Worm (Caenorhabditis elegans) whole organism, L1 larva: Measurements from ENCODE around the gene W01B6.6.
A peak's percentile ranks its signal among the peaks of the same experiment; 100 is the strongest.

Source experiments
- Y116A8C.19 ChIP-seq: sonication (generic microtip); optimal IDR thresholded peaks from 2 replicates; lab custom pipeline; 2016; ENCODE audit warnings: missing compliant biosample characterization, missing genetic modification characterization, borderline replicate concordance
- aha-1 ChIP-seq: fragments of 150-350 bp; optimal IDR thresholded peaks from 2 replicates; lab custom pipeline; 2014; ENCODE audit warnings: missing biosample characterization, missing genetic modification characterization
- aly-2 ChIP-seq: fragments of 150-350 bp; optimal IDR thresholded peaks from 2 replicates; lab custom pipeline; 2014; ENCODE audit warnings: missing biosample characterization, missing genetic modification characterization
- ama-1 ChIP-seq: fragments of 150-350 bp; optimal IDR thresholded peaks from 2 replicates; lab custom pipeline; 2014
- ceh-63 ChIP-seq: fragments of 200-800 bp; sonication (Bioruptor generic); optimal IDR thresholded peaks from 2 replicates; lab custom pipeline; 2018; ENCODE audit warnings: mild to moderate bottlenecking, missing genetic modification characterization, missing compliant biosample characterization
- ceh-82 ChIP-seq, 3 experiments: fragments of 150-350 bp in 1 of 3; sonication (generic microtip) in 2 of 3; optimal IDR thresholded peaks; 2 replicates each; lab custom pipeline; 2014 to 2017; ENCODE audit warnings: missing biosample characterization in 3 of 3, missing genetic modification characterization in 3 of 3
- ces-1 ChIP-seq: fragments of 150-350 bp; optimal IDR thresholded peaks from 2 replicates; lab custom pipeline; 2014; ENCODE audit warnings: missing biosample characterization, missing genetic modification reagents, missing genetic modification characterization
- efl-1 ChIP-seq, 4 experiments: fragments of 150-350 bp; optimal IDR thresholded peaks in 3 of 4; peaks in 1 of 4; 1 replicate in 1 of 4; 2 replicates in 3 of 4; lab custom pipeline; 2014; ENCODE audit warnings: missing biosample characterization in 2 of 4, missing genetic modification characterization in 2 of 4, missing genetic modification reagents in 2 of 4
- efl-3 ChIP-seq: fragments of 200-800 bp; sonication (Bioruptor generic); optimal IDR thresholded peaks from 2 replicates; lab custom pipeline; 2018; ENCODE audit warnings: mild to moderate bottlenecking, missing genetic modification characterization, missing compliant biosample characterization
- egl-27 ChIP-seq, 2 experiments: fragments of 150-350 bp in 1 of 2; sonication (generic microtip); optimal IDR thresholded peaks; 3 replicates each; lab custom pipeline; 2017 to 2018; ENCODE audit warnings: missing biosample characterization in 2 of 2, missing genetic modification characterization in 2 of 2, missing genetic modification reagents in 2 of 2
- elt-2 ChIP-seq: sonication (generic microtip); optimal IDR thresholded peaks from 2 replicates; lab custom pipeline; 2016; ENCODE audit warnings: missing genetic modification characterization, mild to moderate bottlenecking, inconsistent platforms, missing compliant biosample characterization, missing genetic modification reagents
- fkh-10 ChIP-seq: sonication (generic microtip); optimal IDR thresholded peaks from 2 replicates; lab custom pipeline; 2017; ENCODE audit warnings: missing biosample characterization, missing genetic modification reagents, missing genetic modification characterization
- fkh-8 ChIP-seq: sonication (generic microtip); optimal IDR thresholded peaks from 2 replicates; lab custom pipeline; 2016; ENCODE audit warnings: mild to moderate bottlenecking, missing genetic modification characterization, missing compliant biosample characterization
- grh-1 ChIP-seq: fragments of 200-800 bp; sonication (Bioruptor generic); IDR thresholded peaks from 2 replicates; pipeline ENCODE4 v1.3.6; 2022; ENCODE audit warnings: missing genetic modification reagents, missing genetic modification characterization, missing compliant biosample characterization
- hlh-4 ChIP-seq: sonication (generic microtip); optimal IDR thresholded peaks from 2 replicates; lab custom pipeline; 2016; ENCODE audit warnings: mild to moderate bottlenecking, missing genetic modification characterization, missing compliant biosample characterization
- irx-1 ChIP-seq: sonication (generic microtip); optimal IDR thresholded peaks from 2 replicates; lab custom pipeline; 2016; ENCODE audit warnings: missing genetic modification characterization, missing compliant biosample characterization
- jun-1 ChIP-seq: fragments of 150-350 bp; optimal IDR thresholded peaks from 2 replicates; lab custom pipeline; 2014; ENCODE audit warnings: missing biosample characterization, missing genetic modification reagents, missing genetic modification characterization
- lin-13 ChIP-seq: fragments of 150-350 bp; optimal IDR thresholded peaks from 2 replicates; lab custom pipeline; 2014; ENCODE audit warnings: missing biosample characterization, missing genetic modification reagents, missing genetic modification characterization
- lin-14 ChIP-seq: fragments of 200-800 bp; sonication (Bioruptor generic); optimal IDR thresholded peaks from 2 replicates; lab custom pipeline; 2018; ENCODE audit warnings: mild to moderate bottlenecking, missing genetic modification characterization, moderate library complexity, missing compliant biosample characterization
- lin-35 ChIP-seq, 2 experiments: fragments of 150-350 bp; optimal IDR thresholded peaks; 2 replicates each; lab custom pipeline; 2014; ENCODE audit warnings: missing biosample characterization in 2 of 2, missing genetic modification characterization in 2 of 2, missing genetic modification reagents in 2 of 2
- lin-39 ChIP-seq: fragments of 150-350 bp; optimal IDR thresholded peaks from 2 replicates; lab custom pipeline; 2014; ENCODE audit warnings: missing biosample characterization, missing genetic modification reagents, missing genetic modification characterization
- lsy-2 ChIP-seq, 2 experiments: fragments of 150-350 bp; optimal IDR thresholded peaks; 2 replicates each; lab custom pipeline; 2014; ENCODE audit warnings: missing biosample characterization in 2 of 2, missing genetic modification characterization in 2 of 2
- mab-9 ChIP-seq: fragments of 200-800 bp; sonication (Bioruptor generic); IDR thresholded peaks from 2 replicates; pipeline ENCODE4 v1.3.6; 2022; ENCODE audit warnings: missing genetic modification reagents, missing genetic modification characterization, missing compliant biosample characterization
- mdl-1 ChIP-seq, 2 experiments: fragments of 150-350 bp; optimal IDR thresholded peaks; 2 replicates each; lab custom pipeline; 2014 to 2017; ENCODE audit warnings: missing biosample characterization in 2 of 2, missing genetic modification characterization in 2 of 2, inconsistent platforms in 1 of 2
- mep-1 ChIP-seq: fragments of 150-350 bp; optimal IDR thresholded peaks from 2 replicates; lab custom pipeline; 2014; ENCODE audit warnings: missing biosample characterization, missing genetic modification characterization
- nhr-11 ChIP-seq: fragments of 150-350 bp; optimal IDR thresholded peaks from 2 replicates; lab custom pipeline; 2014; ENCODE audit warnings: missing biosample characterization, missing genetic modification characterization
- nhr-19 ChIP-seq: fragments of 200-800 bp; sonication (Bioruptor generic); conservative IDR thresholded peaks from 2 replicates; pipeline ENCODE4 v1.3.6; 2022; ENCODE audit warnings: missing genetic modification characterization, missing compliant biosample characterization
- nhr-28 ChIP-seq: fragments of 150-350 bp; optimal IDR thresholded peaks from 2 replicates; lab custom pipeline; 2014; ENCODE audit warnings: missing biosample characterization, missing genetic modification characterization
- nhr-71 ChIP-seq: sonication (generic microtip); optimal IDR thresholded peaks from 2 replicates; lab custom pipeline; 2016; ENCODE audit warnings: mild to moderate bottlenecking, missing genetic modification characterization, moderate library complexity, missing compliant biosample characterization
- nhr-77 ChIP-seq: fragments of 150-350 bp; optimal IDR thresholded peaks from 2 replicates; lab custom pipeline; 2014; ENCODE audit warnings: missing biosample characterization, missing genetic modification characterization
- nhr-90 ChIP-seq: sonication (generic microtip); optimal IDR thresholded peaks from 2 replicates; lab custom pipeline; 2016; ENCODE audit warnings: mild to moderate bottlenecking, missing genetic modification characterization, missing compliant biosample characterization; ENCODE audit not compliant: poor library complexity
- pqm-1 ChIP-seq: sonication (generic microtip); optimal IDR thresholded peaks from 3 replicates; lab custom pipeline; 2017; ENCODE audit warnings: missing biosample characterization, missing genetic modification characterization
- sox-4 ChIP-seq: sonication (generic microtip); optimal IDR thresholded peaks from 2 replicates; lab custom pipeline; 2016; ENCODE audit warnings: missing genetic modification characterization, missing compliant biosample characterization
- swsn-7 ChIP-seq: sonication (generic microtip); optimal IDR thresholded peaks from 2 replicates; lab custom pipeline; 2016; ENCODE audit warnings: missing genetic modification characterization, missing compliant biosample characterization
- tbx-2 ChIP-seq: sonication (generic microtip); optimal IDR thresholded peaks from 2 replicates; lab custom pipeline; 2016; ENCODE audit warnings: missing genetic modification characterization, missing compliant biosample characterization
- tlp-1 ChIP-seq: fragments of 150-350 bp; optimal IDR thresholded peaks from 2 replicates; lab custom pipeline; 2014; ENCODE audit warnings: missing biosample characterization, missing genetic modification characterization
- unc-30 ChIP-seq: sonication (generic microtip); optimal IDR thresholded peaks from 2 replicates; lab custom pipeline; 2017; ENCODE audit warnings: missing biosample characterization, missing genetic modification characterization
- unc-62 ChIP-seq: fragments of 150-350 bp; optimal IDR thresholded peaks from 2 replicates; lab custom pipeline; 2014; ENCODE audit warnings: missing biosample characterization, missing genetic modification reagents, missing genetic modification characterization
- unc-98 ChIP-seq: fragments of 200-800 bp; sonication (Bioruptor generic); IDR thresholded peaks from 2 replicates; pipeline ENCODE4 v1.3.6; 2022; ENCODE audit warnings: missing genetic modification characterization, missing compliant biosample characterization
- vab-15 ChIP-seq: sonication (generic microtip); optimal IDR thresholded peaks from 2 replicates; lab custom pipeline; 2017; ENCODE audit warnings: missing genotype, mild to moderate bottlenecking, missing genetic modification characterization, missing compliant biosample characterization
- xbp-1 ChIP-seq: sonication (generic microtip); optimal IDR thresholded peaks from 2 replicates; lab custom pipeline; 2016; ENCODE audit warnings: missing genetic modification characterization, missing compliant biosample characterization
- zip-4 ChIP-seq: fragments of 200-800 bp; sonication (Bioruptor generic); optimal IDR thresholded peaks from 2 replicates; lab custom pipeline; 2018; ENCODE audit warnings: mild to moderate bottlenecking, missing genetic modification characterization, moderate library complexity, missing compliant biosample characterization

W01B6.6 gene

DNA sequence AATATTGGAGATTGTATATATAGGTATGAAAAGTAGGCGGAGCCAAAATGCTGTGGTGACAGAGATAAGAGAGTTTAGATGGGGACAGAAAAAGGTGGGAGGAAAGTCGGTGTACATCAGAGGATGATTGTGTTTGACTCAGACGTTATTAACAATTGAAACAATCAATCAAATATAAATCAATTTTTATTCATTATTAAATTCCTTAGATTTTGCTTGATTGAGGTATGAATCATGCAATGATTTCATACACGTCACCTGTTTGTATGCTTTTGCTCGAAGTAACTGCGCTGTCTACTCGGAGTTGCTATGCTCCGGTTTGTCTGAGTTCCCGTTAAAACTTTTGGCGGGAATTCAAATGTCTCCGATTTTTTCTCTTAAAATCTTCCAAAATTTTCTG lies 34.2 kb downstream of the W01B6.6 start, which contains the start of gene C04G2.10:
Gene C04G2.10 (plus strand): TSS at position 301 of the 400 bp plus-strand sequence.
- TF ChIP-seq ceh-63 (GFP tag; lab: Kevin White, UChicago) (no peak), elt-2 (tag; lab: Kevin White, UChicago) (no peak), mep-1 (tag; lab: Kevin White, UChicago) (no peak), pqm-1 (no peak), lin-13 (GFP tag; lab: Kevin White, UChicago) (no peak), nhr-90 (tag; lab: Kevin White, UChicago) (no peak), ceh-82 (tag; optimal IDR thresholded peaks at IDR 0.05; lab: Kevin White, UChicago) (no peak)

DNA sequence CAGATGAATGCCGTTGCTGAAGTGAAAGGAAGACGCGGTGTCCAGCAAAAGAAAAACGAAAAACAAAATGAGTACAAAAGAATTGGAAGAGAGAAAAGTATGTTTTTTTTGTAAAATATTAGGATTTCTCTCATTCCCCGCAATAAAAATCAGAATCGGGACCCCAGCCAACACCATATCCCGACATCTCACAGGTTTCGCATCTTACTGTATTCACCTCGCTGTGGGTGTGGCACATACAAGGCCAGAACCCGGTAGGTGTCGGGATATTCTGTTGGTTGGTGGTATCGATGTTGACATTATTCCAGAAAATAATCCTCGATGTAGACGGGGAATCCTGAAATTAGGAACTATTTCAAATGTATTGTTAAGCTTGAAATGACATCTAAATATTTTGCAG lies 35.8 kb downstream of the W01B6.6 start:
- TF ChIP-seq lin-13 (GFP tag; lab: Kevin White, UChicago) = no peak
- no peak for TF ChIP-seq lsy-2 (tag; optimal IDR thresholded peaks at IDR 0.05; lab: Kevin White, UChicago)
- no peak for TF ChIP-seq mab-9
- no peak for TF ChIP-seq efl-3 (GFP tag; lab: Kevin White, UChicago)
- no peak for TF ChIP-seq unc-30 (tag; lab: Kevin White, UChicago)
- no peak for TF ChIP-seq nhr-11 (tag; lab: Kevin White, UChicago)
- no peak for TF ChIP-seq aha-1 (tag; lab: Kevin White, UChicago)

DNA sequence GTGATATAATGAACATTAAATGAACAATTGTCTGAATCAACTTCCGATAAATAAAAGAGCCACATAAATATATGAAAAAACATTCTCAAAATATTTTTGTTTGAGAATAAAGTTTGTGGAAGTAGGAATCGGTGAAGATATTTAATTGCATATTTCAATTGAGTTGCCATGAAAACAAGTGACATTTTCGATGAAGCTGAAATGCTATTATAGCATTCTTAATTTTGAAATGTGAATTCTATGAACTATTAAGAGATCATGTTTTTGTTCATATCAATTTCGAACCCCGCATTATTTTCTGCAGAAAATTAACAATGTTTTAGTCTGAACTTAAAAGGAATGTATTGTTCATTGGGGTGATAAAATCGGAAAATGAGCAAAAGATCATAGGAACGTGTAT lies 41.3 kb downstream of the W01B6.6 start, which contains the start of gene irld-21:
Gene irld-21 (minus strand): TSS at position 101 of the 400 bp plus-strand sequence.
- TF ChIP-seq egl-27 (tag; optimal IDR thresholded peaks at IDR 0.05; lab: Kevin White, UChicago) (no peak), unc-62 (GFP tag; lab: Kevin White, UChicago) (no peak)
- TF ChIP-seq, all 84 proteins: peak for 0

DNA sequence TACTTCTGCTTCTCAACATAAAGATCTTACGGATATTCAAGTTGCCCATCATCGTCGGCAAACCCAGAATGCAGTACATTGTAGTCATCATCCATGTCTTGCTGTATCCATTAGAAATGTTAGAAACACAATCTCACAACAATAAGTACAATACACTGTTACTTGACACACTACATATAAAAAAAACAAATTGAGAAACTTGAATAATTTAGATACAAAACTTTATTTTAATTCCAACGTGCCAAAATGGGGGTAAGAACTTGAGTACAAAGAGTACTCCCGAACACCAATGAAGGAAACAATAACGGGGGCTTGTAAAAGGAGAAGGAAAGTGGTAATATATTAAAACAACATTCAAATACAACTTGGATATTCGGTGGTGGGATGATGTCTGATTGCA lies 45.6 kb downstream of the W01B6.6 start, which contains the start of gene ctf-18:
Gene ctf-18 (minus strand): TSS at position 101 of the 400 bp plus-strand sequence.
- TF ChIP-seq nhr-11 (tag; lab: Kevin White, UChicago) (no peak), unc-98 (GFP tag; lab: Robert Waterston, UW) (no peak), ces-1 (GFP tag; lab: Kevin White, UChicago) (no peak)

DNA sequence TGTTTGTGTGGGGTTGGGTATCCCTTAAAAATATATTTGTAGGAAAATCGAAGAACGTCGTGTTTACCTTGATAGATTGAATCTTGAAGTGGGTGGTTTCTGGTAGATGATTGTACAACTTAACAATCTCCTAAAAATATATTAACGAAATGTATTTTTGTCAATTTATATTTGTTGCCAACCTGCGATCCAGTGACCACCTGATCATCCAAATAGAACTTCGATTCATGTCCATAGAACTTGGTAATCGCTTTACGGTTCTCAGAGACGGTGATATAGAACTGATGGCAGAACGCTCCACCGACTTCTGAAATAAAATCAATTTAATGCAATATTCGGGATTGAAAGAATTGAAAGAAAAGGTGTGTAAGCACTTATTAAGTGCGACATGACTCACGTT lies 47.5 kb downstream of the W01B6.6 start:
- TF ChIP-seq nhr-71 (tag; lab: Kevin White, UChicago) = no peak
- TF ChIP-seq nhr-77 (tag; lab: Kevin White, UChicago) = no peak
- no peak for TF ChIP-seq lin-13 (GFP tag; lab: Kevin White, UChicago)
- no peak for TF ChIP-seq ceh-63 (GFP tag; lab: Kevin White, UChicago)
- TF ChIP-seq lin-14 = no peak
- TF ChIP-seq vab-15 (tag; lab: Kevin White, UChicago) = no peak
- TF ChIP-seq nhr-19 (GFP tag; lab: Robert Waterston, UW) = no peak
- TF ChIP-seq aly-2 (tag; lab: Kevin White, UChicago) = no peak
- no peak for TF ChIP-seq ama-1 (lab: Kevin White, UChicago)
- no peak for TF ChIP-seq irx-1
- no peak for TF ChIP-seq pqm-1
- TF ChIP-seq fkh-10 (GFP tag; lab: Kevin White, UChicago) = no peak
- TF ChIP-seq tbx-2 (tag; lab: Kevin White, UChicago) = no peak
- no peak for TF ChIP-seq mdl-1 (tag; optimal IDR thresholded peaks at IDR 0.05; lab: Kevin White, UChicago)
- no peak for TF ChIP-seq zip-4 (GFP tag; lab: Kevin White, UChicago)

DNA sequence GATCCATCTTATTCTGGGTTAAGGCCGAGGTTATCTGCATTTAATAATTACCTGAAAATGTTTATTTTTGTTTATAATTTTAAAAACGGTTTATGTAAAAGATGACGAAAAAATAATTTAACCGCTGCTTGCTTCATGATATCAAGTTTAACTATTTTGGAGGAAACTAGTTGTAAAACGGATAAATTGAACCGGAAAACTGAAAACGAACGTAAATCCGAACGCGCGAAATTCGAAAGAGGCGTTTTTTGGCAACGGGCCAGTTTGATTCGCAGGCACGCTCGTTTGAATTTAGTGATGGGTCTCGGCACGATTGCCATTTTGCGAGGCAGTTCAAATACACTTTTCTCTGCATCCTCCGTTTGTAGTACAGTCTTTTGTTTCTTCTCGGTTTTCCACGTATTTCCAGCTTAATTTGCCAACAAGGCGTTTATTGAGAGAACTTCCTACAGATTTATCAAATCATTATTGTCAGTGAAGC lies 48.0 kb downstream of the W01B6.6 start, which contains the start of the genes gtbp-1 and K08F4.3:
Gene gtbp-1 (minus strand): TSS at position 51 of the 481 bp plus-strand sequence.
Gene K08F4.3 (plus strand): TSS at position 352 of the 481 bp plus-strand sequence.
- TF ChIP-seq unc-30 (tag; lab: Kevin White, UChicago) (no peak), tlp-1 (tag; lab: Kevin White, UChicago) (no peak), jun-1 (tag; lab: Kevin White, UChicago) (peak; percentile 53), grh-1 (GFP tag; lab: Robert Waterston, UW) (peak; percentile 38; the same call in 1 of the 2 replicates), efl-1 (optimal IDR thresholded peaks at IDR 0.05; lab: Kevin White, UChicago) (peak; percentile 83 to 95), efl-1 (GFP tag; optimal IDR thresholded peaks at IDR 0.05 in 1 of 2; lab: Kevin White, UChicago) (peak; percentile 94 to 99), hlh-4 (no peak), mep-1 (tag; lab: Kevin White, UChicago) (peak; percentile 85), sox-4 (tag; lab: Kevin White, UChicago) (no peak), Y116A8C.19 (tag; lab: Kevin White, UChicago) (no peak), nhr-28 (tag; lab: Kevin White, UChicago) (no peak), lin-35 (GFP tag; optimal IDR thresholded peaks at IDR 0.05; lab: Kevin White, UChicago) (peak; percentile 92 to 97), fkh-8 (peak; percentile 65), xbp-1 (tag; lab: Kevin White, UChicago) (peak; percentile 67), lin-39 (no peak), unc-98 (GFP tag; lab: Robert Waterston, UW) (no peak), swsn-7 (peak; percentile 48)
